Worm (Caenorhabditis elegans) whole organism, L3 larva: ENCODE results near the gene ztf-16.
A peak's percentile ranks its signal among the peaks of the same experiment; 100 is the strongest.

Source experiments
- ZK546.5 ChIP-seq: sonication (generic microtip); optimal IDR thresholded peaks from 2 replicates; lab custom pipeline; 2017; ENCODE audit warnings: missing biosample characterization, missing genetic modification characterization
- aly-2 ChIP-seq: fragments of 150-350 bp; optimal IDR thresholded peaks from 2 replicates; lab custom pipeline; 2014; ENCODE audit warnings: missing biosample characterization, missing genetic modification characterization
- ama-1 ChIP-seq: fragments of 150-350 bp; optimal IDR thresholded peaks from 2 replicates; lab custom pipeline; 2018
- ceh-16 ChIP-seq: sonication (generic microtip); optimal IDR thresholded peaks from 2 replicates; lab custom pipeline; 2017; ENCODE audit warnings: missing biosample characterization, missing genetic modification characterization
- ceh-28 ChIP-seq: fragments of 150-350 bp; optimal IDR thresholded peaks from 2 replicates; lab custom pipeline; 2014; ENCODE audit warnings: missing biosample characterization, missing genetic modification reagents, missing genetic modification characterization
- ceh-9 ChIP-seq: sonication (generic microtip); optimal IDR thresholded peaks from 2 replicates; lab custom pipeline; 2018; ENCODE audit warnings: missing biosample characterization, missing genetic modification characterization
- daf-12 ChIP-seq: fragments of 150-350 bp; optimal IDR thresholded peaks from 2 replicates; lab custom pipeline; 2014; ENCODE audit warnings: missing biosample characterization, missing genetic modification reagents, missing genetic modification characterization
- egl-27 ChIP-seq: sonication (generic microtip); optimal IDR thresholded peaks from 4 replicates; lab custom pipeline; 2017; ENCODE audit warnings: missing biosample characterization, missing genetic modification reagents, missing genetic modification characterization
- egl-5 ChIP-seq: fragments of 150-350 bp; optimal IDR thresholded peaks from 2 replicates; lab custom pipeline; 2017; ENCODE audit warnings: missing biosample characterization, missing genetic modification reagents, missing genetic modification characterization, inconsistent platforms
- elt-1 ChIP-seq: fragments of 150-350 bp; optimal IDR thresholded peaks from 2 replicates; lab custom pipeline; 2014; ENCODE audit warnings: missing biosample characterization, missing genetic modification characterization
- elt-2 ChIP-seq: sonication (generic microtip); optimal IDR thresholded peaks from 2 replicates; lab custom pipeline; 2016; ENCODE audit warnings: missing genetic modification reagents, mild to moderate bottlenecking, missing genetic modification characterization, missing compliant biosample characterization
- elt-3 ChIP-seq, 3 experiments: fragments of 150-350 bp in 1 of 3; sonication (generic microtip) in 2 of 3; optimal IDR thresholded peaks; 2 replicates in 2 of 3; 4 replicates in 1 of 3; lab custom pipeline; 2014 to 2017; ENCODE audit warnings: missing biosample characterization in 3 of 3, missing genetic modification characterization in 3 of 3
- eor-1 ChIP-seq, 2 experiments: fragments of 150-350 bp; optimal IDR thresholded peaks; 2 replicates each; lab custom pipeline; 2014 to 2018; ENCODE audit warnings: missing biosample characterization in 2 of 2, missing genetic modification characterization in 2 of 2
- fkh-10 ChIP-seq: sonication (generic microtip); optimal IDR thresholded peaks from 2 replicates; lab custom pipeline; 2017; ENCODE audit warnings: missing biosample characterization, missing genetic modification reagents, missing genetic modification characterization
- hmg-11 ChIP-seq: sonication (generic microtip); optimal IDR thresholded peaks from 2 replicates; lab custom pipeline; 2016; ENCODE audit warnings: missing genetic modification characterization, missing compliant biosample characterization
- jun-1 ChIP-seq: fragments of 150-350 bp; optimal IDR thresholded peaks from 2 replicates; lab custom pipeline; 2014; ENCODE audit warnings: missing biosample characterization, missing genetic modification reagents, missing genetic modification characterization
- lin-15B ChIP-seq: fragments of 150-350 bp; optimal IDR thresholded peaks from 2 replicates; lab custom pipeline; 2014; ENCODE audit warnings: missing biosample characterization, missing genetic modification characterization
- lin-39 ChIP-seq: fragments of 150-350 bp; optimal IDR thresholded peaks from 2 replicates; lab custom pipeline; 2018; ENCODE audit warnings: missing biosample characterization, missing genetic modification reagents, missing genetic modification characterization
- lsy-12 ChIP-seq: sonication (generic microtip); optimal IDR thresholded peaks from 2 replicates; lab custom pipeline; 2016; ENCODE audit warnings: mild to moderate bottlenecking, missing genetic modification characterization, missing compliant biosample characterization
- mdl-1 ChIP-seq: fragments of 150-350 bp; optimal IDR thresholded peaks from 2 replicates; lab custom pipeline; 2014; ENCODE audit warnings: missing biosample characterization, missing genetic modification characterization
- nfya-1 ChIP-seq: sonication (generic microtip); optimal IDR thresholded peaks from 2 replicates; lab custom pipeline; 2017; ENCODE audit warnings: missing genetic modification characterization, mild to moderate bottlenecking, missing compliant biosample characterization, antibody characterized with exemption, moderate library complexity; ENCODE audit not compliant: insufficient read depth
- nhr-11 ChIP-seq: fragments of 150-350 bp; optimal IDR thresholded peaks from 2 replicates; lab custom pipeline; 2014; ENCODE audit warnings: missing biosample characterization, missing genetic modification characterization
- nhr-12 ChIP-seq: fragments of 150-350 bp; optimal IDR thresholded peaks from 2 replicates; lab custom pipeline; 2014; ENCODE audit warnings: missing biosample characterization, missing genetic modification characterization
- nhr-23 ChIP-seq: fragments of 150-350 bp; optimal IDR thresholded peaks from 2 replicates; lab custom pipeline; 2014; ENCODE audit warnings: missing biosample characterization, missing genetic modification reagents, missing genetic modification characterization
- nhr-237 ChIP-seq: fragments of 150-350 bp; optimal IDR thresholded peaks from 2 replicates; lab custom pipeline; 2014; ENCODE audit warnings: missing biosample characterization, missing genetic modification characterization
- nhr-25 ChIP-seq: sonication (generic microtip); optimal IDR thresholded peaks from 2 replicates; lab custom pipeline; 2017; ENCODE audit warnings: missing biosample characterization, missing genetic modification characterization
- nhr-28 ChIP-seq: fragments of 150-350 bp; optimal IDR thresholded peaks from 2 replicates; lab custom pipeline; 2014; ENCODE audit warnings: missing biosample characterization, missing genetic modification characterization
- nhr-43 ChIP-seq: sonication (generic microtip); optimal IDR thresholded peaks from 2 replicates; lab custom pipeline; 2016; ENCODE audit warnings: mild to moderate bottlenecking, missing genetic modification characterization, missing compliant biosample characterization; ENCODE audit not compliant: poor library complexity, severe bottlenecking
- nhr-67 ChIP-seq: fragments of 150-350 bp; optimal IDR thresholded peaks from 2 replicates; lab custom pipeline; 2014; ENCODE audit warnings: missing biosample characterization, missing genetic modification characterization
- nhr-76 ChIP-seq: fragments of 150-350 bp; sonication (generic microtip); optimal IDR thresholded peaks from 5 replicates; lab custom pipeline; 2014; ENCODE audit warnings: missing biosample characterization, missing genetic modification characterization
- pqm-1 ChIP-seq: fragments of 150-350 bp; optimal IDR thresholded peaks from 2 replicates; lab custom pipeline; 2017; ENCODE audit warnings: missing biosample characterization, missing genetic modification characterization, inconsistent platforms
- sea-2 ChIP-seq: fragments of 150-350 bp; sonication (generic microtip); optimal IDR thresholded peaks from 4 replicates; lab custom pipeline; 2014; ENCODE audit warnings: missing biosample characterization, missing genetic modification reagents, missing genetic modification characterization
- tbx-2 ChIP-seq: sonication (generic microtip); optimal IDR thresholded peaks from 2 replicates; lab custom pipeline; 2016; ENCODE audit warnings: mild to moderate bottlenecking, missing genetic modification characterization, missing compliant biosample characterization
- zag-1 ChIP-seq: fragments of 150-350 bp; optimal IDR thresholded peaks from 2 replicates; lab custom pipeline; 2014; ENCODE audit warnings: missing biosample characterization, missing genetic modification characterization
- ztf-11 ChIP-seq: fragments of 150-350 bp; optimal IDR thresholded peaks from 2 replicates; lab custom pipeline; 2014; ENCODE audit warnings: missing biosample characterization, missing genetic modification characterization

ztf-16 gene

DNA sequence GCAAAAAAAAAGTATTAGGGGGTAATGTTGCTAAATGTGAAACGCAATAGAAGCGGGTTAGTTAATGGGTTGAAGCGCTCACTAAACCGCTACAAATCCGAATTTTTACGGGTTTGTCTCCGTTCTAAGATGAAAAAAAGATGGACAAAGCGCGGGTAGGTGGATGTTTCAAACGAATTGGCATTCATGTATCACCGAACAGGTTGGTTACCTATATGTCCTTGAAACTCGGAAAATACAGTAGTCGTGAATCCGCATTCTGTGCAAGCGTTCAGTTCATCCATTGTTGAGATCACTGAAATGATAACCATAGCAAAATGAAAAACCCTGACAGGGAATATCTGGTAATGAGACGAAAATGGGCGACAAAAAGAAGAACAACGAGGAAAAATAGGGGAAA is at the start of gene ztf-16:
Gene ztf-16 (minus strand): TSS at position 299 of the 400 bp plus-strand sequence.
- TF ChIP-seq mdl-1, result no peak
- TF ChIP-seq eor-1 (tag; optimal IDR thresholded peaks at IDR 0.05; lab: Kevin White, UChicago), result no peak
- no peak for TF ChIP-seq elt-1 (tag; lab: Kevin White, UChicago)
- no peak for TF ChIP-seq nhr-25
- TF ChIP-seq nhr-11 (tag; lab: Kevin White, UChicago), result no peak
- no peak for TF ChIP-seq ceh-16 (tag; lab: Kevin White, UChicago)
- no peak for TF ChIP-seq nhr-237

DNA sequence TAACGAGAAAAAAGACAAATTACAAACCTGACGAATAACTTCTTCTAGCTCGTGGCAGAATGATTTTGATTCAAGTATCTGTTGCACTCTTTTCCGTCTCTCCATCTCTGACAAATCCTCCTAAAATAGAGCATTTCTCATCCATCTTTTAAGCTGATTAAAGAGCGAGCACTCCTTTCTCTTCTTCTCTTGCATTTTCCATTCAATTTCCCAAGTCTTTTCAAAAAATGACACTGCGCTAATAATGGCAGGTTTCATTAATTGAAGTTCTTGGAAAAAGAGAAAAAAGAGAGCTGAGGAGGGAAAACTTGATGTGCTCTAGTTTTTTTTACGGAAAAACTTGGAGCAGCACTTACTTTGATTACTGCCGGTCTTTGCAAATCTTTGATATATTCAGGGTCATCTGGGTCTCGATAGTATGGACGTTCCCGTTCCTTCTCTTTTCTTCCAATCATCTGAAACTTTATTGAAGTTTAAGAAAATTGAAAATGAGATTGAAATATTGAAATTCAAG is 48.3 kb upstream of the ztf-16 start, which contains the start of gene add-1:
Gene add-1 (minus strand): TSS at position 464 of the 514 bp plus-strand sequence.
- TF ChIP-seq elt-3 (tag; optimal IDR thresholded peaks at IDR 0.05; lab: Kevin White, UChicago) (no peak), egl-5 (tag; lab: Kevin White, UChicago) (no peak), ama-1 (no peak), nhr-23 (tag; lab: Kevin White, UChicago) (no peak), elt-1 (tag; lab: Kevin White, UChicago) (no peak), daf-12 (no peak), lsy-12 (no peak), aly-2 (no peak), ceh-28 (tag; lab: Kevin White, UChicago) (no peak), jun-1 (tag; lab: Kevin White, UChicago) (no peak), ztf-11 (no peak), hmg-11 (no peak), ceh-9 (tag; lab: Kevin White, UChicago) (no peak), elt-2 (tag; lab: Kevin White, UChicago) (no peak), sea-2 (GFP tag; lab: Kevin White, UChicago) (no peak), ceh-16 (tag; lab: Kevin White, UChicago) (no peak), egl-27 (tag; lab: Kevin White, UChicago) (no peak), nhr-67 (no peak), nhr-76 (no peak)

DNA sequence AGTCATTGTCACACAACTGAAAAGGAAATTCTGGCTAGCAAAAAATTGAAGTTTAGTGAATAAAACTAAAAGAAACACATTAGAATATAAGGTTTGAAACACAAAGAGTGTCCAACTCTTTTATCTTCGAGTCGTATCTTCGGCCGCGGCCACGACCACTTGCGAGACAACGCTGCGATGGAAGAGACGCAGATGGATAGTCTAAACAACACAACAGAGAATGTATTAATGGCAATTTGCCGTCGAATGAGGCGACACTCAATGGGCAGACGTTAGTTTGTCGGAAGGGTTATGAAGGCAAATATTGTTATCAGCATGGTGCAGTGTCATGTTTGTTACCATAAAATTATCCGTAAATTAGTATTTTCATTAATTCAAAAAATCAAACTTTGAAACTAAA is 41.7 kb upstream of the ztf-16 start, which contains the start of gene F39C12.1:
Gene F39C12.1 (minus strand): TSS at position 136 of the 400 bp plus-strand sequence.
- TF ChIP-seq elt-1 (tag; lab: Kevin White, UChicago) (peak; percentile 63), egl-5 (tag; lab: Kevin White, UChicago) (peak; percentile 36), elt-2 (tag; lab: Kevin White, UChicago) (peak; percentile 81), nhr-25 (peak; percentile 61), pqm-1 (tag; lab: Kevin White, UChicago) (peak; percentile 72), eor-1 (tag; optimal IDR thresholded peaks at IDR 0.05; lab: Kevin White, UChicago) (no peak)

DNA sequence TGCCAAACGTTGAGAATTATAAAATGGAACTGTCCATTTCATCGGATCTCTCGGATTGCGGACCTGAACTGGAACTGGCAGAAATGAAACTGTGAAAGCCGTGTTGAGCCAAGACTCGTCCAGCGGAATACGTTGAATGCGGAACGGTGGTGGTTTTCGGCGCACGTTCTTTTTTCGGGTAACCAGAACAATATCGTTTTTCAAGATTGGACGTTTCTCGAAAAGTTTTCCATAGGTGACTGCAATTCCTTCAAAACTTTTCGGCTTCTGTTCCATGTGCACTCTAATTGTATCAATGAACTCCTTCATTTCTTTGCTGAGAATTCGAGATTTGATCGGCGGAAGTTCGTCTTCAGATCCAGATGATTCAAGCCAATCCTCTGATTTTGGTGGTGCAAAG is 33.4 kb upstream of the ztf-16 start:
- TF ChIP-seq pqm-1 (tag; lab: Kevin White, UChicago), result no peak
- no peak for TF ChIP-seq ceh-16 (tag; lab: Kevin White, UChicago)
- TF ChIP-seq, all 47 proteins: peak for 0

DNA sequence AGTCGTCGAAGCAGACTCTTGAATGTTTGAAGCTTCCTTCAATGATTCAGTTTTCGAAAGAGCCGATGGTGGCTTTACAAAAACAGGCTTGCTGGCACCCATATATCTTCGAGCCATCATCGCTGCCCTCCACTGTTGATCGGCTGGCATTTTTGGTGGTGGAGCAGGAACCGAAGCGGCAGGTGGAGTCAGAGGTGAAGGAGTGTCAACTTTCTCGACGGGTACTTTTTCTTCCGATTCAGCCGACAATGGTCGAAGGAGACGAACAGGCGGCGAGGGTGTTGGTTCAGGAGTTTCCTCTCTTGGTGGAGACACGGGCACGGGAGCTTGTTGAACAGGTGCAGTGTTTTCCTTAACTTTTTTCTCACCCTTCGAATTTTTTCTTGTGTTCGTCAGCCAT is 31.0 kb upstream of the ztf-16 start:
- TF ChIP-seq lin-39 (tag; lab: Kevin White, UChicago), result no peak
- no peak for TF ChIP-seq ceh-9 (tag; lab: Kevin White, UChicago)
- no peak for TF ChIP-seq nhr-43 (tag; lab: Kevin White, UChicago)
- TF ChIP-seq ceh-16 (tag; lab: Kevin White, UChicago), result no peak
- TF ChIP-seq ZK546.5, result no peak
- TF ChIP-seq lin-15B (tag; lab: Kevin White, UChicago), result no peak
- TF ChIP-seq tbx-2 (tag; lab: Kevin White, UChicago), result no peak
- TF ChIP-seq nhr-23 (tag; lab: Kevin White, UChicago), result no peak
- no peak for TF ChIP-seq aly-2
- TF ChIP-seq ama-1, result no peak
- no peak for TF ChIP-seq ceh-28 (tag; lab: Kevin White, UChicago)
- TF ChIP-seq zag-1 (tag; lab: Kevin White, UChicago), result no peak
- no peak for TF ChIP-seq nhr-28 (tag; lab: Kevin White, UChicago)
- TF ChIP-seq nfya-1, result no peak
- TF ChIP-seq nhr-12 (tag; lab: Kevin White, UChicago), result no peak
- TF ChIP-seq daf-12, result no peak
- no peak for TF ChIP-seq fkh-10 (GFP tag; lab: Kevin White, UChicago)
- no peak for TF ChIP-seq elt-2 (tag; lab: Kevin White, UChicago)
